Worm (Caenorhabditis elegans): ENCODE data around the gene imph-1.
A peak's percentile ranks its signal among the peaks of the same experiment; 100 is the strongest.

Gene imph-1

DNA sequence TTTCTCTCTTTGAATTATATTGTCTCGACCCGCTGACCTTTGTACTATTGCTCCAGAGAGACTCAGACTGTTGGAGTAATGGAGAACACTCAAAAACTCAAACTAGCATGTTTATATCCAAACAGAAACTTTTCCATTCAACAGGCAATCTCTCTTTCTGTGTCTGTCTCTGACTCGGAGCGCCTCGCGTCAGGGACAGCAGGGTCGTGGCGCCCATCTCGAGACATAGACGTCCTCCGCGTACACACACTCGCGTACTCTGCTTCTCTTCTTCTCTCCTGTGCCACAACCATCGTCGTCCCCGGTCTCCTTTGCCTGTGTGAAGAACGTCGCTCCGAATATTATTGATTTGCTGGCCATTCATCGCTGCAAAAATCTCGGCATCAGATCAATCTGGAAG, 1.5 kb upstream of the imph-1 start:
- TF ChIP-seq hmg-11 (tag; optimal IDR thresholded peaks at IDR 0.05), result peak; percentile 91
- TF ChIP-seq fkh-10 (GFP tag; optimal IDR thresholded peaks at IDR 0.05), result no peak
- peak; percentile 44 for TF ChIP-seq jun-1 (tag; optimal IDR thresholded peaks at IDR 0.05)
- TF ChIP-seq snpc-4 (tag; optimal IDR thresholded peaks at IDR 0.05), result peak; percentile 38
- peak; percentile 52 for TF ChIP-seq R02D3.7 (tag; optimal IDR thresholded peaks at IDR 0.05)
- no peak for TF ChIP-seq mml-1 (tag; optimal IDR thresholded peaks at IDR 0.05)
- peak; percentile 11 for TF ChIP-seq nhr-43 (tag; optimal IDR thresholded peaks at IDR 0.05; ENCODE audit: poor library complexity, severe bottlenecking)
- peak; percentile 81 for TF ChIP-seq nfya-1 (tag; optimal IDR thresholded peaks at IDR 0.05; ENCODE audit: insufficient read depth)
- peak; percentile 81 for TF ChIP-seq pqm-1 (tag; optimal IDR thresholded peaks at IDR 0.05)
- peak; percentile 94 for TF ChIP-seq pha-4 (tag; optimal IDR thresholded peaks at IDR 0.05)
- peak; percentile 61 for TF ChIP-seq nhr-23 (tag; optimal IDR thresholded peaks at IDR 0.05)
- TF ChIP-seq fkh-2 (tag; optimal IDR thresholded peaks at IDR 0.05), result peak; percentile 19
- peak; percentile 27 for TF ChIP-seq egl-5 (tag; optimal IDR thresholded peaks at IDR 0.05)
- TF ChIP-seq ceh-9 (tag; optimal IDR thresholded peaks at IDR 0.05), result no peak
- peak; percentile 79 for TF ChIP-seq nhr-25 (tag; optimal IDR thresholded peaks at IDR 0.05)
- TF ChIP-seq ceh-28 (tag; optimal IDR thresholded peaks at IDR 0.05), result peak; percentile 50
- TF ChIP-seq sea-2 (GFP tag; optimal IDR thresholded peaks at IDR 0.05), result no peak
- peak; percentile 80 for TF ChIP-seq elt-2 (tag; optimal IDR thresholded peaks at IDR 0.05)
- TF ChIP-seq lin-39 (tag; optimal IDR thresholded peaks at IDR 0.05), result peak; percentile 87
- peak; percentile 16 for TF ChIP-seq mdl-1 (tag; optimal IDR thresholded peaks at IDR 0.05)
- TF ChIP-seq lin-15B (tag; optimal IDR thresholded peaks at IDR 0.05), result peak; percentile 72
- TF ChIP-seq nhr-11 (tag; optimal IDR thresholded peaks at IDR 0.05), result no peak
- TF ChIP-seq lsy-12 (tag; optimal IDR thresholded peaks at IDR 0.05), result peak; percentile 48
- TF ChIP-seq ama-1 (optimal IDR thresholded peaks at IDR 0.05), result peak; percentile 19

ce11 chrIII:4552872-4553271, 544 bp upstream of the imph-1 start:
- TF ChIP-seq ztf-11 (tag; optimal IDR thresholded peaks at IDR 0.05) (no peak), elt-2 (tag; optimal IDR thresholded peaks at IDR 0.05) (peak; percentile 56)

DNA sequence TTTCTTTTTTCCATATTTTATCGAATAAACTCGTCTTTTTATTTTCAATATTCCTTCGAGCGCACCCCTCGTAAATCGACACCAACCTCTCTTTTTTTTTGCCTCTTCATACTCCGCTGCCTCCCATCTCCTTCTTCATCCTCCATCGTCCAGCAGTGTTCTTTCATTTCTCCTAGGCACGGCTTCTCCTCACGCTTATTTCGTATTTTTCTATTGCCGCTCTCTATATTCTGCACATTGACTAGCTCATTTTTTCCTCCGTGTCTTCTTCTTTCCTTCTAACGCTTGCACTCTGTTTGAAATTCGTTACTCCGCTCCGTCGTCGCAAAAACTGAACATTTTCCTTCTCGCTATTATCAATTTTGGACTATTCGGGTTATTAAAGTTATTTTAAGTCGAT, 1.9 kb downstream of the imph-1 start:
- TF ChIP-seq nhr-28 (tag; optimal IDR thresholded peaks at IDR 0.05) (no peak), ceh-28 (tag; optimal IDR thresholded peaks at IDR 0.05) (no peak), nfya-1 (tag; optimal IDR thresholded peaks at IDR 0.05; ENCODE audit: insufficient read depth) (peak; percentile 50), elt-3 (tag; optimal IDR thresholded peaks at IDR 0.05) (no peak), nhr-23 (tag; optimal IDR thresholded peaks at IDR 0.05) (no peak), elt-2 (tag; optimal IDR thresholded peaks at IDR 0.05) (no peak), egl-27 (tag; optimal IDR thresholded peaks at IDR 0.05) (no peak), fkh-10 (GFP tag; optimal IDR thresholded peaks at IDR 0.05) (no peak), ceh-9 (tag; optimal IDR thresholded peaks at IDR 0.05) (no peak), unc-62 (GFP tag; optimal IDR thresholded peaks at IDR 0.05) (no peak), R02D3.7 (tag; optimal IDR thresholded peaks at IDR 0.05) (no peak), snpc-4 (tag; optimal IDR thresholded peaks at IDR 0.05) (no peak), pha-4 (tag; optimal IDR thresholded peaks at IDR 0.05) (no peak), hmg-11 (tag; optimal IDR thresholded peaks at IDR 0.05) (peak; percentile 12), fos-1 (tag; optimal IDR thresholded peaks at IDR 0.05) (no peak), lin-39 (tag; optimal IDR thresholded peaks at IDR 0.05) (peak; percentile 16), tbx-2 (tag; optimal IDR thresholded peaks at IDR 0.05) (no peak), ceh-82 (tag; optimal IDR thresholded peaks at IDR 0.05) (no peak), unc-39 (tag; optimal IDR thresholded peaks at IDR 0.05) (no peak), ceh-16 (tag; optimal IDR thresholded peaks at IDR 0.05) (no peak)

DNA sequence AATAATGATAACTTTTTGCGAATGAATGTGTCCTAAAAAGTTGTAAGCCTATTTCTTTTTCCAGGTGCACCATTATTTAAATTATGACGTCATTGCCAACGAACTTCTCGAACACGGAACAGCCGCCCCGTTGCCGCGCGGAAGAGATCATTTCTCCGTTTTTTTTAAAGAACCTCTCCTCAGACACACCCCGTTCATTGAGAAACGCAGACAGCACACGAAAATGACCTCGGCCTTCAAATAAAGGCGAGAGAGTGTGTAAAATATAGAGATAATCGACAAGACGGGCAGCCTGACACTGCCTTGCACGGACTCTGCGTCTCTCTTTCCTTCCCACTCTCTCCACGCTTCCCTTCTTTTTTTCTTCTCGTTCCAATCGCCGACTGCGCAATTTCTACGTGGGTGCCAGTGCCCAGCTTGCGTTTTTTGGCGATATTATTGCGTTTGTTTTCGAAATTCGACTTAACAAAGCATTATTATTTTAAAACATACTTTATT, 7.0 kb downstream of the imph-1 start:
- no peak for TF ChIP-seq nhr-67 (tag; optimal IDR thresholded peaks at IDR 0.05)
- no peak for TF ChIP-seq egl-27 (tag; optimal IDR thresholded peaks at IDR 0.05)
- TF ChIP-seq nfya-1 (tag; optimal IDR thresholded peaks at IDR 0.05; ENCODE audit: insufficient read depth), result peak; percentile 94
- TF ChIP-seq nhr-77 (tag; optimal IDR thresholded peaks at IDR 0.05), result no peak
- no peak for TF ChIP-seq unc-39 (tag; optimal IDR thresholded peaks at IDR 0.05)
- peak; percentile 97 for TF ChIP-seq nhr-25 (tag; optimal IDR thresholded peaks at IDR 0.05)
- no peak for TF ChIP-seq fkh-10 (GFP tag; optimal IDR thresholded peaks at IDR 0.05)
- peak; percentile 32 for TF ChIP-seq lin-15B (tag; optimal IDR thresholded peaks at IDR 0.05)
- TF ChIP-seq snpc-4 (tag; optimal IDR thresholded peaks at IDR 0.05), result peak; percentile 36
- TF ChIP-seq tbx-2 (tag; optimal IDR thresholded peaks at IDR 0.05), result peak; percentile 34
- peak; percentile 56 for TF ChIP-seq ztf-4 (tag; optimal IDR thresholded peaks at IDR 0.05)
- no peak for TF ChIP-seq aly-2 (tag; optimal IDR thresholded peaks at IDR 0.05)
- TF ChIP-seq daf-12 (tag; optimal IDR thresholded peaks at IDR 0.05), result no peak
- peak; percentile 83 for TF ChIP-seq ceh-28 (tag; optimal IDR thresholded peaks at IDR 0.05)
- peak; percentile 52 for TF ChIP-seq elt-2 (tag; optimal IDR thresholded peaks at IDR 0.05)
- peak; percentile 65 for TF ChIP-seq R02D3.7 (tag; optimal IDR thresholded peaks at IDR 0.05)
- TF ChIP-seq nhr-11 (tag; optimal IDR thresholded peaks at IDR 0.05), result no peak
- peak; percentile 98 for TF ChIP-seq hmg-11 (tag; optimal IDR thresholded peaks at IDR 0.05)
- peak; percentile 72 for TF ChIP-seq lin-39 (tag; optimal IDR thresholded peaks at IDR 0.05)
- TF ChIP-seq skn-1 (tag; optimal IDR thresholded peaks at IDR 0.05), result no peak
- TF ChIP-seq nhr-237 (tag; optimal IDR thresholded peaks at IDR 0.05), result no peak
- no peak for TF ChIP-seq ZK546.5 (tag; optimal IDR thresholded peaks at IDR 0.05)
- no peak for TF ChIP-seq fkh-2 (tag; optimal IDR thresholded peaks at IDR 0.05)
- TF ChIP-seq eor-1 (tag; optimal IDR thresholded peaks at IDR 0.05), result no peak
- TF ChIP-seq nhr-28 (tag; optimal IDR thresholded peaks at IDR 0.05), result no peak
- peak in 1 of 3 experiments; percentile 60 for TF ChIP-seq elt-3 (tag; optimal IDR thresholded peaks at IDR 0.05)
- peak; percentile 83 for TF ChIP-seq pha-4 (tag; optimal IDR thresholded peaks at IDR 0.05)
- TF ChIP-seq sea-2 (GFP tag; optimal IDR thresholded peaks at IDR 0.05), result peak; percentile 89
- TF ChIP-seq ama-1 (optimal IDR thresholded peaks at IDR 0.05), result peak; percentile 83
- no peak for TF ChIP-seq nhr-76 (tag; optimal IDR thresholded peaks at IDR 0.05)

Measured in whole organism, L3 larva.